Fruit fly (Drosophila melanogaster) whole organism: ENCODE measurements around the gene CG6066.

Experiments
- CG8478 ChIP-seq: fragments of >200 bp; optimal IDR thresholded peaks from 2 replicates; lab custom pipeline; 2018; ENCODE audit warnings: inconsistent platforms
- pan ChIP-seq: fragments of >200 bp; optimal IDR thresholded peaks from 2 replicates; lab custom pipeline; 2017
- psq ChIP-seq: fragments of >200 bp; optimal IDR thresholded peaks from 2 replicates; lab custom pipeline; 2017
- usp ChIP-seq: fragments of >200 bp; optimal IDR thresholded peaks from 2 replicates; lab custom pipeline; 2017; ENCODE audit warnings: missing biosample characterization, missing genetic modification characterization, mixed read lengths

- TF ChIP-seq psq (lab: Kevin White, UChicago) = no peak
- no peak for TF ChIP-seq pan (lab: Kevin White, UChicago)
- no peak for TF ChIP-seq CG8478 (lab: Kevin White, UChicago)
- TF ChIP-seq usp (GFP tag; lab: Kevin White, UChicago) = no peak
These were observed 8.1 kb upstream of the CG6066 start, which contains the start of gene CG6059 for dm6 chr3R:27124588-27124987.
